Worm (Caenorhabditis elegans) whole organism, L1 larva: ENCODE measurements around the gene R10E12.2.

Experiments used
- C16A3.4 ChIP-seq: fragments of 150-350 bp; optimal IDR thresholded peaks from 2 replicates; lab custom pipeline; 2014; ENCODE audit warnings: missing biosample characterization, missing genetic modification characterization
- aly-2 ChIP-seq: fragments of 150-350 bp; optimal IDR thresholded peaks from 2 replicates; lab custom pipeline; 2014; ENCODE audit warnings: missing biosample characterization, missing genetic modification characterization
- blmp-1 ChIP-seq: fragments of 150-350 bp; optimal IDR thresholded peaks from 2 replicates; lab custom pipeline; 2014; ENCODE audit warnings: missing biosample characterization, missing genetic modification characterization
- ceh-63 ChIP-seq: fragments of 200-800 bp; sonication (Bioruptor generic); optimal IDR thresholded peaks from 2 replicates; lab custom pipeline; 2018; ENCODE audit warnings: mild to moderate bottlenecking, missing genetic modification characterization, missing compliant biosample characterization
- egl-27 ChIP-seq, 2 experiments: fragments of 150-350 bp in 1 of 2; sonication (generic microtip); optimal IDR thresholded peaks; 3 replicates each; lab custom pipeline; 2017 to 2018; ENCODE audit warnings: missing biosample characterization in 2 of 2, missing genetic modification characterization in 2 of 2, missing genetic modification reagents in 2 of 2
- elt-2 ChIP-seq: sonication (generic microtip); optimal IDR thresholded peaks from 2 replicates; lab custom pipeline; 2016; ENCODE audit warnings: missing genetic modification characterization, mild to moderate bottlenecking, inconsistent platforms, missing compliant biosample characterization, missing genetic modification reagents
- fkh-4 ChIP-seq: sonication (generic microtip); optimal IDR thresholded peaks from 2 replicates; lab custom pipeline; 2016; ENCODE audit warnings: missing compliant biosample characterization, missing genetic modification characterization, borderline replicate concordance
- hlh-17 ChIP-seq: fragments of 200-800 bp; sonication (Bioruptor generic); optimal IDR thresholded peaks from 2 replicates; lab custom pipeline; 2018; ENCODE audit warnings: missing genetic modification characterization, mild to moderate bottlenecking, missing compliant biosample characterization, moderate library complexity, borderline replicate concordance
- lin-14 ChIP-seq: fragments of 200-800 bp; sonication (Bioruptor generic); optimal IDR thresholded peaks from 2 replicates; lab custom pipeline; 2018; ENCODE audit warnings: mild to moderate bottlenecking, missing genetic modification characterization, moderate library complexity, missing compliant biosample characterization
- lin-35 ChIP-seq, 2 experiments: fragments of 150-350 bp; optimal IDR thresholded peaks; 2 replicates each; lab custom pipeline; 2014; ENCODE audit warnings: missing biosample characterization in 2 of 2, missing genetic modification characterization in 2 of 2, missing genetic modification reagents in 2 of 2
- mep-1 ChIP-seq: fragments of 150-350 bp; optimal IDR thresholded peaks from 2 replicates; lab custom pipeline; 2014; ENCODE audit warnings: missing biosample characterization, missing genetic modification characterization
- nhr-76 ChIP-seq: sonication (generic microtip); optimal IDR thresholded peaks from 2 replicates; lab custom pipeline; 2017; ENCODE audit warnings: missing biosample characterization, missing genetic modification characterization
- nhr-84 ChIP-seq: sonication (generic microtip); optimal IDR thresholded peaks from 2 replicates; lab custom pipeline; 2017; ENCODE audit warnings: missing biosample characterization, missing genetic modification characterization
- pax-3 ChIP-seq: fragments of 200-800 bp; sonication (Bioruptor generic); optimal IDR thresholded peaks from 2 replicates; lab custom pipeline; 2018; ENCODE audit warnings: mild to moderate bottlenecking, missing genetic modification characterization, moderate library complexity, missing compliant biosample characterization
- pqm-1 ChIP-seq: sonication (generic microtip); optimal IDR thresholded peaks from 3 replicates; lab custom pipeline; 2017; ENCODE audit warnings: missing biosample characterization, missing genetic modification characterization
- rnt-1 ChIP-seq: sonication (generic microtip); optimal IDR thresholded peaks from 2 replicates; lab custom pipeline; 2016; ENCODE audit warnings: mild to moderate bottlenecking, missing genetic modification characterization, moderate library complexity, missing compliant biosample characterization
- sup-37 ChIP-seq: fragments of 200-800 bp; sonication (Bioruptor generic); optimal IDR thresholded peaks from 2 replicates; lab custom pipeline; 2018; ENCODE audit warnings: mild to moderate bottlenecking, missing genetic modification characterization, missing compliant biosample characterization
- unc-30 ChIP-seq: sonication (generic microtip); optimal IDR thresholded peaks from 2 replicates; lab custom pipeline; 2017; ENCODE audit warnings: missing biosample characterization, missing genetic modification characterization
- vab-15 ChIP-seq: sonication (generic microtip); optimal IDR thresholded peaks from 2 replicates; lab custom pipeline; 2017; ENCODE audit warnings: missing genotype, mild to moderate bottlenecking, missing genetic modification characterization, missing compliant biosample characterization
- ztf-11 ChIP-seq, 2 experiments: sonication (generic microtip); optimal IDR thresholded peaks; 2 replicates each; lab custom pipeline; 2016 to 2017; ENCODE audit warnings: missing genetic modification characterization in 2 of 2, missing biosample characterization in 1 of 2, missing compliant biosample characterization in 1 of 2
- ztf-4 ChIP-seq: fragments of 150-350 bp; optimal IDR thresholded peaks from 2 replicates; lab custom pipeline; 2014; ENCODE audit warnings: missing biosample characterization, missing genetic modification characterization

The R10E12.2 gene

ce11 chrIII:9920764-9921163 lies 52.9 kb downstream of the R10E12.2 start, which contains the start of gene F40F12.3:
Gene F40F12.3, minus strand, starts transcription at chrIII:9920864.
- TF ChIP-seq mep-1 (tag; lab: Kevin White, UChicago) (no peak), C16A3.4 (no peak), rnt-1 (tag; lab: Kevin White, UChicago) (no peak), hlh-17 (GFP tag; lab: Kevin White, UChicago) (no peak)

- TF ChIP-seq ceh-63 (GFP tag; lab: Kevin White, UChicago) = no peak
- no peak for TF ChIP-seq pax-3
- peak in 1 of 2 experiments; percentile 41 for TF ChIP-seq lin-35 (GFP tag; optimal IDR thresholded peaks at IDR 0.05; lab: Kevin White, UChicago)
- peak; percentile 75 for TF ChIP-seq pqm-1 (tag; lab: Kevin White, UChicago)
- no peak for TF ChIP-seq fkh-4 (tag; lab: Kevin White, UChicago)
- TF ChIP-seq ztf-11 (tag; optimal IDR thresholded peaks at IDR 0.05; lab: Kevin White, UChicago) = no peak
- TF ChIP-seq sup-37 = no peak
- TF ChIP-seq blmp-1 = no peak
- TF ChIP-seq egl-27 (tag; optimal IDR thresholded peaks at IDR 0.05; lab: Kevin White, UChicago) = no peak
- TF ChIP-seq aly-2 (tag; lab: Kevin White, UChicago) = no peak
- no peak for TF ChIP-seq nhr-76 (tag; lab: Kevin White, UChicago)
- TF ChIP-seq ztf-4 (tag; lab: Kevin White, UChicago) = no peak
- TF ChIP-seq vab-15 (tag; lab: Kevin White, UChicago) = no peak
- TF ChIP-seq elt-2 (tag; lab: Kevin White, UChicago) = peak; percentile 28
- TF ChIP-seq nhr-84 (tag; lab: Kevin White, UChicago) = no peak
- no peak for TF ChIP-seq lin-14
- no peak for TF ChIP-seq unc-30
Observed at ce11 chrIII:9913722-9914121, 59.9 kb downstream of the R10E12.2 start, which contains the start of gene cbp-3. Gene cbp-3, plus strand, starts transcription at chrIII:9913993.
